Worm (Caenorhabditis elegans): ENCODE results near the gene cdc-48.1.

Gene cdc-48.1

ce11 chrII:10533985-10534384 is 29.2 kb downstream of the cdc-48.1 start:
- TF ChIP-seq ceh-34 (tag; optimal IDR thresholded peaks at IDR 0.05) = no peak
- no peak for TF ChIP-seq sdc-2 (tag; optimal IDR thresholded peaks at IDR 0.05)

ce11 chrII:10531604-10532003 is 31.6 kb downstream of the cdc-48.1 start:
- TF ChIP-seq ceh-9 (tag; optimal IDR thresholded peaks at IDR 0.05) (no peak), npax-4 (tag; optimal IDR thresholded peaks at IDR 0.05) (no peak), ttx-3 (tag; optimal IDR thresholded peaks at IDR 0.05) (no peak), odd-2 (tag; optimal IDR thresholded peaks at IDR 0.05) (no peak), ceh-2 (tag; optimal IDR thresholded peaks at IDR 0.05) (no peak), hlh-6 (tag; optimal IDR thresholded peaks at IDR 0.05) (no peak), fkh-6 (tag; optimal IDR thresholded peaks at IDR 0.05) (no peak), fax-1 (tag; optimal IDR thresholded peaks at IDR 0.05) (no peak), eyg-1 (tag; optimal IDR thresholded peaks at IDR 0.05) (no peak), ceh-48 (tag; optimal IDR thresholded peaks at IDR 0.05) (no peak), Y22D7AL.16 (tag; optimal IDR thresholded peaks at IDR 0.05) (no peak), ama-1 (optimal IDR thresholded peaks at IDR 0.05) (no peak)

ce11 chrII:10530907-10531306 is 32.3 kb downstream of the cdc-48.1 start:
- TF ChIP-seq ttx-3 (tag; optimal IDR thresholded peaks at IDR 0.05) (no peak), lim-6 (tag; optimal IDR thresholded peaks at IDR 0.05) (no peak), syd-9 (tag; optimal IDR thresholded peaks at IDR 0.05) (no peak), unc-42 (tag; optimal IDR thresholded peaks at IDR 0.05) (no peak)

ce11 chrII:10529218-10529751 is 33.9 kb downstream of the cdc-48.1 start:
- TF ChIP-seq dmd-4 (tag; optimal IDR thresholded peaks at IDR 0.05; ENCODE audit: borderline replicate concordance) (no peak), hlh-6 (tag; optimal IDR thresholded peaks at IDR 0.05) (peak; percentile 19), tbx-2 (tag; optimal IDR thresholded peaks at IDR 0.05) (no peak)

- peak; percentile 14 for TF ChIP-seq fax-1 (tag; optimal IDR thresholded peaks at IDR 0.05)
- TF ChIP-seq rnt-1 (tag; optimal IDR thresholded peaks at IDR 0.05) = no peak
- peak; percentile 49 for TF ChIP-seq elt-4 (tag; optimal IDR thresholded peaks at IDR 0.05)
Observed at ce11 chrII:10527649-10528134, 35.5 kb downstream of the cdc-48.1 start, which contains the start of gene mab-10. Gene mab-10, plus strand, starts transcription at chrII:10528084.

ce11 chrII:10525134-10525533 is 38.1 kb downstream of the cdc-48.1 start:
- no peak for TF ChIP-seq ceh-19 (GFP tag; optimal IDR thresholded peaks at IDR 0.05)
- no peak for TF ChIP-seq nfya-1 (tag; optimal IDR thresholded peaks at IDR 0.05)
- TF ChIP-seq F13H6.1 (tag; optimal IDR thresholded peaks at IDR 0.05) = no peak
- TF ChIP-seq sdc-2 (tag; optimal IDR thresholded peaks at IDR 0.05) = no peak
- no peak for TF ChIP-seq dmd-4 (tag; optimal IDR thresholded peaks at IDR 0.05; ENCODE audit: borderline replicate concordance)
- no peak for TF ChIP-seq pros-1 (tag; optimal IDR thresholded peaks at IDR 0.05)
- no peak for TF ChIP-seq che-1 (tag; optimal IDR thresholded peaks at IDR 0.05)
- TF ChIP-seq dve-1 (tag; optimal IDR thresholded peaks at IDR 0.05) = no peak
- no peak for TF ChIP-seq elt-4 (tag; optimal IDR thresholded peaks at IDR 0.05)
- TF ChIP-seq ahr-1 (tag; optimal IDR thresholded peaks at IDR 0.05) = no peak
- TF ChIP-seq ztf-16 (tag; optimal IDR thresholded peaks at IDR 0.05) = no peak
- TF ChIP-seq hlh-30 (tag; optimal IDR thresholded peaks at IDR 0.05; ENCODE audit: insufficient read depth) = no peak
- no peak for TF ChIP-seq unc-86 (tag; optimal IDR thresholded peaks at IDR 0.05)
- TF ChIP-seq npax-4 (tag; optimal IDR thresholded peaks at IDR 0.05) = no peak
- TF ChIP-seq mec-3 (tag; optimal IDR thresholded peaks at IDR 0.05; ENCODE audit: borderline replicate concordance) = no peak
- no peak for TF ChIP-seq ceh-31 (tag; optimal IDR thresholded peaks at IDR 0.05)
